Worm (Caenorhabditis elegans) whole organism, L4 larva: ENCODE data around the gene nep-20.

Experiments
- D1046.2 ChIP-seq: fragments of 200-800 bp; sonication (Bioruptor generic); IDR thresholded peaks from 2 replicates; pipeline ENCODE4 v1.3.6; 2022; ENCODE audit warnings: missing genetic modification characterization, missing compliant biosample characterization
- F37D6.2 ChIP-seq: sonication (generic microtip); optimal IDR thresholded peaks from 2 replicates; lab custom pipeline; 2016; ENCODE audit warnings: mild to moderate bottlenecking, missing genetic modification characterization, missing compliant biosample characterization
- F49E8.2 ChIP-seq: sonication (generic microtip); optimal IDR thresholded peaks from 2 replicates; lab custom pipeline; 2016; ENCODE audit warnings: missing compliant biosample characterization, mild to moderate bottlenecking, missing genetic modification characterization, borderline replicate concordance
- T20F7.1 ChIP-seq: fragments of 200-800 bp; sonication (Bioruptor generic); optimal IDR thresholded peaks from 2 replicates; lab custom pipeline; 2018; ENCODE audit warnings: mild to moderate bottlenecking, missing genetic modification characterization, missing compliant biosample characterization
- Y105C5A.15 ChIP-seq: fragments of 200-800 bp; sonication (Bioruptor generic); IDR thresholded peaks from 2 replicates; pipeline ENCODE4 v1.3.6; 2022; ENCODE audit warnings: missing genetic modification characterization, missing compliant biosample characterization
- ZK337.2 ChIP-seq: fragments of 200-800 bp; sonication (Bioruptor generic); IDR thresholded peaks from 2 replicates; pipeline ENCODE4 v1.3.6; 2022; ENCODE audit warnings: missing genetic modification reagents, missing genetic modification characterization, missing compliant biosample characterization
- ama-1 ChIP-seq: fragments of 150-350 bp; optimal IDR thresholded peaks from 2 replicates; lab custom pipeline; 2014; ENCODE audit warnings: inconsistent platforms, mixed read lengths
- attf-4 ChIP-seq: sonication (generic microtip); optimal IDR thresholded peaks from 3 replicates; lab custom pipeline; 2017; ENCODE audit warnings: missing biosample characterization, missing genetic modification characterization
- ces-1 ChIP-seq: fragments of 150-350 bp; sonication (generic microtip); optimal IDR thresholded peaks from 4 replicates; lab custom pipeline; 2014; ENCODE audit warnings: missing biosample characterization, missing genetic modification reagents, missing genetic modification characterization
- duxl-1 ChIP-seq: sonication (generic microtip); optimal IDR thresholded peaks from 2 replicates; lab custom pipeline; 2016; ENCODE audit warnings: mild to moderate bottlenecking, missing genetic modification characterization, moderate library complexity, missing compliant biosample characterization; ENCODE audit not compliant: poor library complexity
- dve-1 ChIP-seq: sonication (generic microtip); optimal IDR thresholded peaks from 2 replicates; lab custom pipeline; 2017; ENCODE audit warnings: antibody characterized with exemption, mild to moderate bottlenecking, missing genetic modification characterization, missing compliant biosample characterization; ENCODE audit not compliant: insufficient read depth
- fkh-10 ChIP-seq: fragments of 150-350 bp; optimal IDR thresholded peaks from 2 replicates; lab custom pipeline; 2014; ENCODE audit warnings: missing biosample characterization, missing genetic modification reagents, missing genetic modification characterization
- gei-8 ChIP-seq: fragments of 200-800 bp; sonication (Bioruptor generic); optimal IDR thresholded peaks from 2 replicates; lab custom pipeline; 2018; ENCODE audit warnings: mild to moderate bottlenecking, missing genetic modification characterization, missing compliant biosample characterization
- hmg-1.1 ChIP-seq: fragments of 200-800 bp; sonication (Bioruptor generic); IDR thresholded peaks from 2 replicates; pipeline ENCODE4 v1.3.6; 2022; ENCODE audit warnings: missing genetic modification reagents, missing genetic modification characterization, missing compliant biosample characterization
- lin-29 ChIP-seq: fragments of 200-800 bp; sonication (Bioruptor generic); IDR thresholded peaks from 2 replicates; pipeline ENCODE4 v1.3.6; 2022; ENCODE audit warnings: missing genetic modification reagents, missing genetic modification characterization, missing compliant biosample characterization
- lir-3 ChIP-seq: sonication (generic microtip); optimal IDR thresholded peaks from 2 replicates; lab custom pipeline; 2016; ENCODE audit warnings: mild to moderate bottlenecking, missing genetic modification characterization, missing compliant biosample characterization
- madf-9 ChIP-seq: fragments of 200-800 bp; sonication (Bioruptor generic); conservative IDR thresholded peaks from 2 replicates; pipeline ENCODE4 v1.3.6; 2022; ENCODE audit warnings: missing genetic modification reagents, missing genetic modification characterization, missing compliant biosample characterization
- mep-1 ChIP-seq: fragments of 150-350 bp; sonication (generic microtip); optimal IDR thresholded peaks from 3 replicates; lab custom pipeline; 2014; ENCODE audit warnings: missing biosample characterization, missing genetic modification characterization
- mes-2 ChIP-seq: sonication (generic microtip); optimal IDR thresholded peaks from 2 replicates; lab custom pipeline; 2016; ENCODE audit warnings: missing genotype, mild to moderate bottlenecking, missing genetic modification characterization, missing compliant biosample characterization; ENCODE audit not compliant: poor library complexity, severe bottlenecking
- mxl-3 ChIP-seq: fragments of 200-800 bp; sonication (Bioruptor generic); optimal IDR thresholded peaks from 2 replicates; lab custom pipeline; 2018; ENCODE audit warnings: mild to moderate bottlenecking, missing genetic modification characterization, missing compliant biosample characterization
- nhr-102 ChIP-seq: sonication (generic microtip); optimal IDR thresholded peaks from 2 replicates; lab custom pipeline; 2016; ENCODE audit warnings: mild to moderate bottlenecking, missing genetic modification characterization, moderate library complexity, missing compliant biosample characterization
- nhr-111 ChIP-seq: fragments of 200-800 bp; sonication (Bioruptor generic); optimal IDR thresholded peaks from 2 replicates; lab custom pipeline; 2018; ENCODE audit warnings: mild to moderate bottlenecking, missing genetic modification characterization, missing compliant biosample characterization
- nhr-42 ChIP-seq: fragments of 200-800 bp; sonication (Bioruptor generic); IDR thresholded peaks from 2 replicates; pipeline ENCODE4 v1.3.6; 2022; ENCODE audit warnings: missing genetic modification characterization, missing compliant biosample characterization
- php-3 ChIP-seq: fragments of 200-800 bp; sonication (Bioruptor generic); IDR thresholded peaks from 2 replicates; pipeline ENCODE4 v1.3.6; 2022; ENCODE audit warnings: missing genetic modification reagents, missing genetic modification characterization, missing compliant biosample characterization
- saeg-2 ChIP-seq: fragments of 200-800 bp; sonication (Bioruptor generic); IDR thresholded peaks from 2 replicates; pipeline ENCODE4 v1.3.6; 2022; ENCODE audit warnings: missing genetic modification reagents, missing genetic modification characterization, missing compliant biosample characterization
- set-16 ChIP-seq: fragments of 200-800 bp; sonication (Bioruptor generic); IDR thresholded peaks from 2 replicates; pipeline ENCODE4 v1.3.6; 2022; ENCODE audit warnings: missing genetic modification reagents, missing genetic modification characterization, missing compliant biosample characterization
- skn-1 ChIP-seq: fragments of 150-350 bp; optimal IDR thresholded peaks from 2 replicates; lab custom pipeline; 2014; ENCODE audit warnings: missing biosample characterization, missing genetic modification characterization
- snpc-1.2 ChIP-seq: fragments of 200-800 bp; sonication (Bioruptor generic); IDR thresholded peaks from 2 replicates; pipeline ENCODE4 v1.3.6; 2022; ENCODE audit warnings: missing genetic modification reagents, missing genetic modification characterization, missing compliant biosample characterization
- unc-62 ChIP-seq, 3 experiments: fragments of 150-350 bp in 1 of 3; sonication (generic microtip); optimal IDR thresholded peaks in 2 of 3; peaks in 1 of 3; 1 replicate in 1 of 3; 2 replicates in 2 of 3; lab custom pipeline; 2014 to 2017; ENCODE audit warnings: missing biosample characterization in 3 of 3, missing genetic modification characterization in 3 of 3, missing genetic modification reagents in 3 of 3, missing genotype in 1 of 3
- zfp-2 ChIP-seq: sonication (generic microtip); optimal IDR thresholded peaks from 2 replicates; lab custom pipeline; 2016; ENCODE audit warnings: mild to moderate bottlenecking, missing genetic modification characterization, missing compliant biosample characterization
- zfp-3 ChIP-seq: fragments of 200-800 bp; sonication (Bioruptor generic); conservative IDR thresholded peaks from 2 replicates; pipeline ENCODE4 v1.3.6; 2022; ENCODE audit warnings: missing genetic modification reagents, missing genetic modification characterization, missing compliant biosample characterization
- zip-2 ChIP-seq: fragments of 150-350 bp; optimal IDR thresholded peaks from 2 replicates; lab custom pipeline; 2014; ENCODE audit warnings: missing biosample characterization, missing genetic modification characterization
- ztf-7 ChIP-seq: fragments of 150-350 bp; optimal IDR thresholded peaks from 2 replicates; lab custom pipeline; 2014; ENCODE audit warnings: missing biosample characterization, missing genetic modification characterization

nep-20 gene

DNA sequence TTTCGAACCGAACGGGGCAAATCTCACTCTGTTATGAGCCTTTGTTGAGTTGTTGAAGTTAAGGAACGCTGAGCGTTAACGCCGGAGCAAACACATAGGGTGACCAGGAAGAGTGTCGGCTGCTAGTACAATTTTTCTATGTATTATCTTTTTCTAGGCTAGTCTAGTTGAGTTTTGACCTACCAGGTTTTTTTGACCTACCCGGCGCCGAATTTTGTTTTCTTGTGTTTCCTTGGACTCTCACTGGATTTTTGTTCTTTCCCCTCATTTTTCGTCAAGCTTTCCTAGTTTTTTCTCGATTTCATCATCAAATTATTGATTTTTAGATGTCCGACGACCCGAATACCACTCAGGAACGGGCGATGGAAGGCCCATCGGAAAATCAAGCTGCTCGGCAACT, 13.9 kb downstream of the nep-20 start, which contains the start of gene T06D4.1:
Gene T06D4.1, plus strand, starts transcription at position 321 of the 400 bp plus-strand sequence.
- no peak for TF ChIP-seq Y105C5A.15
- no peak for TF ChIP-seq madf-9 (GFP tag; lab: Robert Waterston, UW)
- TF ChIP-seq snpc-1.2 (GFP tag; lab: Robert Waterston, UW) = no peak
- no peak for TF ChIP-seq ZK337.2
- TF ChIP-seq ama-1 = no peak
- no peak for TF ChIP-seq dve-1 (tag; lab: Kevin White, UChicago)
- no peak for TF ChIP-seq ztf-7
- no peak for TF ChIP-seq mes-2
- TF ChIP-seq php-3 (GFP tag; lab: Robert Waterston, UW) = no peak
- TF ChIP-seq hmg-1.1 (GFP tag; lab: Robert Waterston, UW) = no peak
- no peak for TF ChIP-seq zip-2
- TF ChIP-seq mep-1 (tag; lab: Kevin White, UChicago) = no peak
- TF ChIP-seq gei-8 (GFP tag; lab: Kevin White, UChicago) = no peak
- no peak for TF ChIP-seq zfp-3 (GFP tag; lab: Robert Waterston, UW)
- no peak for TF ChIP-seq D1046.2 (GFP tag; lab: Robert Waterston, UW)
- no peak for TF ChIP-seq nhr-42 (GFP tag; lab: Robert Waterston, UW)
- no peak for TF ChIP-seq lir-3 (tag; lab: Kevin White, UChicago)
- TF ChIP-seq skn-1 = no peak
- TF ChIP-seq nhr-102 = no peak

DNA sequence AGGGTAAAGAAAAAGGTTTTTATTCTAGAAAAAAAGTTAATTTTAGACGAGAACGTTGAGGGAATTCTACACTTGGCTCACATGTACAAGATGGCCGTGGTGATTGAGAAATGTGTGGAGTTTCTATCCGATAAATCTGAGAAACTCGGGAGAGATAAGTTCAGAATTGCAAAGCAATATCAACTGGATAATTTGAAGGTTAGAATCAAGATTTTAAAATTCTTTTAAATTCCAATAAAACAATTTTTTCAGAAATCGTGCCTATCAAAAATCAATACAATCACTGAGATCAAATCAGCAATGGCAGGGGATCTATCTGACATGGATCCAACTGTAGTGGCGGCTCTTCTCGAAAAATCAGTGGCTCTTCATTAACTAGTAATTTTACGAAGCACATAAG, 17.1 kb downstream of the nep-20 start, which contains the start of gene Y49F6C.2:
Gene Y49F6C.2, plus strand, starts transcription at position 301 of the 400 bp plus-strand sequence.
- no peak for TF ChIP-seq duxl-1 (tag; lab: Kevin White, UChicago)

DNA sequence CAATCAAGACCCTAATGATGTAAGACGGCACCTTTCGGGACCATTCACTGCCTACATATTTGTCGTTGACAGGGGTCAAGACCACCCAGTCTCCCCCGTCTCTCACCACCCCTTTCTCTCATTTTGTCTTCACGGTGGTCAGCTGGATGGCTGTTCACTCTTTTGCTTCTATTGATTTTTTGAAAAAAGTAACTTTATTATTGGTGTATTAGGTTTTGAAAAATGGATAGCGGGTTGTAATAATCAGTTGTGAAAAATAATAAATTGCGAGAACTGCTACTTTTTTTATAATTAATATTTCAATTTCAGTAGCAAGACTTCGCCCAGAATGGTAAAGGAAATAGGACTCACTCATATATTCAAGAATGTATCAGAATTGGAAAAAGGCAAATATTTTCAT, 18.6 kb downstream of the nep-20 start, which contains the start of gene bath-9:
Gene bath-9, plus strand, starts transcription at position 301 of the 400 bp plus-strand sequence.
- TF ChIP-seq skn-1 = no peak
- no peak for TF ChIP-seq saeg-2 (GFP tag; lab: Robert Waterston, UW)
- TF ChIP-seq ces-1 (GFP tag; lab: Kevin White, UChicago) = no peak
- TF ChIP-seq F49E8.2 (tag; lab: Kevin White, UChicago) = no peak
- TF ChIP-seq zip-2 = no peak
- TF ChIP-seq T20F7.1 (GFP tag; lab: Kevin White, UChicago) = no peak
- TF ChIP-seq set-16 = no peak
- TF ChIP-seq lin-29 (GFP tag; lab: Robert Waterston, UW) = no peak
- no peak for TF ChIP-seq zfp-2 (tag; lab: Kevin White, UChicago)
- TF ChIP-seq attf-4 = no peak
- TF ChIP-seq mes-2 = no peak
- TF ChIP-seq D1046.2 (GFP tag; lab: Robert Waterston, UW) = no peak
- TF ChIP-seq, all 104 proteins: peak for 0

DNA sequence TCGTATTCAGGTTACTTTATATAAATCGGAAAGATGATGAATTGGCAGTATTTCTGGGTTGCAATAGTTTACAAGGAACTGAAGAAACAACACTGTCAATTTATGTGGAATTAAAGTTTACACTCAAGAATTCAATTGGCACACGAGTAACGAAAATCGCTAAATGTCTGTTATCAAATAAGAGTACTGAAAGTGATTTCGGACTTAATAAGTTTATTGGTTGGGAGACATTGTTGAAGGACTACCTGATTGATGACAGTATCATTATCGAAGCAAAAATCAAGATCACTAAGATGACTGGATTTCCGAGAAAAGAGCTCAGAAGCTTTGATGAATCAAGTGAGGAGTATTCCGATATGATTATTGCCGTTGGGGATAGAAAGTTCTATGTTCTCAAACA, 20.1 kb downstream of the nep-20 start:
- peak in 1 of 2 experiments; percentile 92 for TF ChIP-seq unc-62 (GFP tag; optimal IDR thresholded peaks at IDR 0.05 in 1 of 2; lab: Kevin White, UChicago)
- TF ChIP-seq unc-62 (tag; optimal IDR thresholded peaks at IDR 0.05; lab: Kevin White, UChicago) = no peak
- no peak for TF ChIP-seq duxl-1 (tag; lab: Kevin White, UChicago)

DNA sequence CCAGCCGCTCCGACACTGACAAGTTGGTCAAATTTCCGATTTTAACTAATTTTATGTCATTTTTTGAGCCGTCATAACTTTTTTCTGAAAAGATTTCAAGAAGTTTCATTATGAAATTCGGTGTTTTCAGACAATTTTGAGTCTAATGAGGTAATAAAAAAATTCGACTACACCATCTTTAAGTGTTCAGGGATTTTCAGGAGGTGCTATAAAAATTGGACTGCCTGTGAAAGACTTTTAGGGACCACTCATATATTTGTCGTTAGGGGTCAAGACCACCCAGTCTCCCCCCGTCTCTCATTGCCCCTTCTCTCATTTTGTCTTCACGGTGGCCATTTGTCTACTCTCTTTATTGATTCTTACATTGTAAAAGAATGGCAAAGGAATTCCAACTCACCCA, 20.6 kb downstream of the nep-20 start, which contains the start of gene bath-10:
Gene bath-10, plus strand, starts transcription at position 301 of the 400 bp plus-strand sequence.
- TF ChIP-seq skn-1 (no peak), nhr-111 (GFP tag; lab: Kevin White, UChicago) (no peak), mxl-3 (no peak), fkh-10 (no peak), F37D6.2 (tag; lab: Kevin White, UChicago) (no peak)
